Worm (Caenorhabditis elegans) whole organism, L3 larva: ENCODE results near the gene F36G3.1.

ENCODE experiments used
- ceh-28 ChIP-seq: fragments of 150-350 bp; optimal IDR thresholded peaks from 2 replicates; lab custom pipeline; 2014; ENCODE audit warnings: missing biosample characterization, missing genetic modification reagents, missing genetic modification characterization
- daf-12 ChIP-seq: fragments of 150-350 bp; optimal IDR thresholded peaks from 2 replicates; lab custom pipeline; 2014; ENCODE audit warnings: missing biosample characterization, missing genetic modification reagents, missing genetic modification characterization
- egl-5 ChIP-seq: fragments of 150-350 bp; optimal IDR thresholded peaks from 2 replicates; lab custom pipeline; 2017; ENCODE audit warnings: missing biosample characterization, missing genetic modification reagents, missing genetic modification characterization, inconsistent platforms
- elt-2 ChIP-seq: sonication (generic microtip); optimal IDR thresholded peaks from 2 replicates; lab custom pipeline; 2016; ENCODE audit warnings: missing genetic modification reagents, mild to moderate bottlenecking, missing genetic modification characterization, missing compliant biosample characterization
- elt-3 ChIP-seq, 3 experiments: fragments of 150-350 bp in 1 of 3; sonication (generic microtip) in 2 of 3; optimal IDR thresholded peaks; 2 replicates in 2 of 3; 4 replicates in 1 of 3; lab custom pipeline; 2014 to 2017; ENCODE audit warnings: missing biosample characterization in 3 of 3, missing genetic modification characterization in 3 of 3
- eor-1 ChIP-seq, 2 experiments: fragments of 150-350 bp; optimal IDR thresholded peaks; 2 replicates each; lab custom pipeline; 2014 to 2018; ENCODE audit warnings: missing biosample characterization in 2 of 2, missing genetic modification characterization in 2 of 2
- fkh-10 ChIP-seq: sonication (generic microtip); optimal IDR thresholded peaks from 2 replicates; lab custom pipeline; 2017; ENCODE audit warnings: missing biosample characterization, missing genetic modification reagents, missing genetic modification characterization
- fos-1 ChIP-seq: fragments of 150-350 bp; optimal IDR thresholded peaks from 2 replicates; lab custom pipeline; 2014; ENCODE audit warnings: missing biosample characterization, missing genetic modification characterization
- hmg-11 ChIP-seq: sonication (generic microtip); optimal IDR thresholded peaks from 2 replicates; lab custom pipeline; 2016; ENCODE audit warnings: missing genetic modification characterization, missing compliant biosample characterization
- jun-1 ChIP-seq: fragments of 150-350 bp; optimal IDR thresholded peaks from 2 replicates; lab custom pipeline; 2014; ENCODE audit warnings: missing biosample characterization, missing genetic modification reagents, missing genetic modification characterization
- lin-39 ChIP-seq: fragments of 150-350 bp; optimal IDR thresholded peaks from 2 replicates; lab custom pipeline; 2018; ENCODE audit warnings: missing biosample characterization, missing genetic modification reagents, missing genetic modification characterization
- lsy-12 ChIP-seq: sonication (generic microtip); optimal IDR thresholded peaks from 2 replicates; lab custom pipeline; 2016; ENCODE audit warnings: mild to moderate bottlenecking, missing genetic modification characterization, missing compliant biosample characterization
- nfya-1 ChIP-seq: sonication (generic microtip); optimal IDR thresholded peaks from 2 replicates; lab custom pipeline; 2017; ENCODE audit warnings: missing genetic modification characterization, mild to moderate bottlenecking, missing compliant biosample characterization, antibody characterized with exemption, moderate library complexity; ENCODE audit not compliant: insufficient read depth
- nhr-12 ChIP-seq: fragments of 150-350 bp; optimal IDR thresholded peaks from 2 replicates; lab custom pipeline; 2014; ENCODE audit warnings: missing biosample characterization, missing genetic modification characterization
- nhr-23 ChIP-seq: fragments of 150-350 bp; optimal IDR thresholded peaks from 2 replicates; lab custom pipeline; 2014; ENCODE audit warnings: missing biosample characterization, missing genetic modification reagents, missing genetic modification characterization
- nhr-237 ChIP-seq: fragments of 150-350 bp; optimal IDR thresholded peaks from 2 replicates; lab custom pipeline; 2014; ENCODE audit warnings: missing biosample characterization, missing genetic modification characterization
- nhr-25 ChIP-seq: sonication (generic microtip); optimal IDR thresholded peaks from 2 replicates; lab custom pipeline; 2017; ENCODE audit warnings: missing biosample characterization, missing genetic modification characterization
- nhr-28 ChIP-seq: fragments of 150-350 bp; optimal IDR thresholded peaks from 2 replicates; lab custom pipeline; 2014; ENCODE audit warnings: missing biosample characterization, missing genetic modification characterization
- nhr-43 ChIP-seq: sonication (generic microtip); optimal IDR thresholded peaks from 2 replicates; lab custom pipeline; 2016; ENCODE audit warnings: mild to moderate bottlenecking, missing genetic modification characterization, missing compliant biosample characterization; ENCODE audit not compliant: poor library complexity, severe bottlenecking
- nhr-67 ChIP-seq: fragments of 150-350 bp; optimal IDR thresholded peaks from 2 replicates; lab custom pipeline; 2014; ENCODE audit warnings: missing biosample characterization, missing genetic modification characterization
- pqm-1 ChIP-seq: fragments of 150-350 bp; optimal IDR thresholded peaks from 2 replicates; lab custom pipeline; 2017; ENCODE audit warnings: missing biosample characterization, missing genetic modification characterization, inconsistent platforms
- skn-1 ChIP-seq: fragments of 150-350 bp; optimal IDR thresholded peaks from 2 replicates; lab custom pipeline; 2014; ENCODE audit warnings: missing biosample characterization, missing genetic modification characterization
- snpc-4 ChIP-seq: fragments of 150-350 bp; optimal IDR thresholded peaks from 2 replicates; lab custom pipeline; 2014; ENCODE audit warnings: missing biosample characterization, missing genetic modification characterization
- zag-1 ChIP-seq: fragments of 150-350 bp; optimal IDR thresholded peaks from 2 replicates; lab custom pipeline; 2014; ENCODE audit warnings: missing biosample characterization, missing genetic modification characterization
- ztf-4 ChIP-seq: fragments of 150-350 bp; optimal IDR thresholded peaks from 2 replicates; lab custom pipeline; 2014; ENCODE audit warnings: missing biosample characterization, missing genetic modification characterization

F36G3.1 gene

ce11 chrX:9832370-9832769 lies 43.4 kb upstream of the F36G3.1 start:
- peak; percentile 32 for TF ChIP-seq nfya-1 (tag; lab: Kevin White, UChicago)
- no peak for TF ChIP-seq nhr-43 (tag; lab: Kevin White, UChicago)

ce11 chrX:9831215-9831614 lies 42.2 kb upstream of the F36G3.1 start, which contains the start of gene rrc-1:
rrc-1 (minus strand) TSS chrX:9831288.
- TF ChIP-seq pqm-1 (no peak), nfya-1 (tag; lab: Kevin White, UChicago) (no peak), ceh-28 (tag; lab: Kevin White, UChicago) (no peak), zag-1 (tag; lab: Kevin White, UChicago) (no peak), snpc-4 (no peak), lsy-12 (tag; lab: Kevin White, UChicago) (no peak), nhr-28 (no peak), fos-1 (no peak), nhr-12 (tag; lab: Kevin White, UChicago) (no peak), nhr-237 (tag; lab: Kevin White, UChicago) (no peak)

ce11 chrX:9822606-9823264 lies 33.7 kb upstream of the F36G3.1 start:
- TF ChIP-seq nhr-67 (tag; lab: Kevin White, UChicago) (no peak), nhr-25 (tag; lab: Kevin White, UChicago) (peak; percentile 70), egl-5 (tag; lab: Kevin White, UChicago) (peak; percentile 73), daf-12 (tag; lab: Kevin White, UChicago) (no peak), nfya-1 (tag; lab: Kevin White, UChicago) (peak; percentile 70), zag-1 (tag; lab: Kevin White, UChicago) (no peak), jun-1 (tag; lab: Kevin White, UChicago) (peak; percentile 77), lin-39 (tag; lab: Kevin White, UChicago) (peak; percentile 52), pqm-1 (peak; percentile 55), hmg-11 (tag; lab: Kevin White, UChicago) (peak; percentile 90), eor-1 (tag; optimal IDR thresholded peaks at IDR 0.05; lab: Kevin White, UChicago) (no peak), ceh-28 (tag; lab: Kevin White, UChicago) (peak; percentile 60), elt-3 (tag; optimal IDR thresholded peaks at IDR 0.05; lab: Kevin White, UChicago) (no peak), nhr-23 (tag; lab: Kevin White, UChicago) (peak; percentile 50), elt-2 (tag; lab: Kevin White, UChicago) (peak; percentile 69), skn-1 (peak; percentile 95)

- TF ChIP-seq ztf-4 (tag; lab: Kevin White, UChicago) (no peak), snpc-4 (no peak), elt-3 (tag; optimal IDR thresholded peaks at IDR 0.05; lab: Kevin White, UChicago) (no peak), elt-2 (tag; lab: Kevin White, UChicago) (no peak)
- TF ChIP-seq, all 47 proteins: peak for 0
Measured at ce11 chrX:9822173-9822572, 33.2 kb upstream of the F36G3.1 start, which contains the start of gene dpy-22. dpy-22 (minus strand) TSS chrX:9822273.

ce11 chrX:9814132-9814811 lies 25.3 kb upstream of the F36G3.1 start:
- no peak for TF ChIP-seq ceh-28 (tag; lab: Kevin White, UChicago)
- TF ChIP-seq lin-39 (tag; lab: Kevin White, UChicago) = peak; percentile 49
- TF ChIP-seq jun-1 (tag; lab: Kevin White, UChicago) = no peak

ce11 chrX:9807377-9808048 lies 18.5 kb upstream of the F36G3.1 start, which contains the start of gene lgc-47:
lgc-47 (minus strand) TSS chrX:9807662.
- no peak for TF ChIP-seq nhr-67 (tag; lab: Kevin White, UChicago)
- peak; percentile 85 for TF ChIP-seq fkh-10 (GFP tag; lab: Kevin White, UChicago)
